Worm (Caenorhabditis elegans) whole organism, L3 larva: ENCODE measurements around the gene C47E8.11.
A peak's percentile ranks its signal among the peaks of the same experiment; 100 is the strongest.

Experiments
- R02D3.7 ChIP-seq: fragments of 150-350 bp; optimal IDR thresholded peaks from 2 replicates; lab custom pipeline; 2014; ENCODE audit warnings: missing biosample characterization, missing genetic modification characterization
- ZK546.5 ChIP-seq: sonication (generic microtip); optimal IDR thresholded peaks from 2 replicates; lab custom pipeline; 2017; ENCODE audit warnings: missing biosample characterization, missing genetic modification characterization
- ama-1 ChIP-seq: fragments of 150-350 bp; optimal IDR thresholded peaks from 2 replicates; lab custom pipeline; 2018
- ceh-16 ChIP-seq: sonication (generic microtip); optimal IDR thresholded peaks from 2 replicates; lab custom pipeline; 2017; ENCODE audit warnings: missing biosample characterization, missing genetic modification characterization
- ceh-28 ChIP-seq: fragments of 150-350 bp; optimal IDR thresholded peaks from 2 replicates; lab custom pipeline; 2014; ENCODE audit warnings: missing biosample characterization, missing genetic modification reagents, missing genetic modification characterization
- ceh-82 ChIP-seq: fragments of 150-350 bp; optimal IDR thresholded peaks from 2 replicates; lab custom pipeline; 2014; ENCODE audit warnings: missing biosample characterization, missing genetic modification characterization
- ceh-9 ChIP-seq: sonication (generic microtip); optimal IDR thresholded peaks from 2 replicates; lab custom pipeline; 2018; ENCODE audit warnings: missing biosample characterization, missing genetic modification characterization
- daf-12 ChIP-seq: fragments of 150-350 bp; optimal IDR thresholded peaks from 2 replicates; lab custom pipeline; 2014; ENCODE audit warnings: missing biosample characterization, missing genetic modification reagents, missing genetic modification characterization
- egl-5 ChIP-seq: fragments of 150-350 bp; optimal IDR thresholded peaks from 2 replicates; lab custom pipeline; 2017; ENCODE audit warnings: missing biosample characterization, missing genetic modification reagents, missing genetic modification characterization, inconsistent platforms
- elt-2 ChIP-seq: sonication (generic microtip); optimal IDR thresholded peaks from 2 replicates; lab custom pipeline; 2016; ENCODE audit warnings: missing genetic modification reagents, mild to moderate bottlenecking, missing genetic modification characterization, missing compliant biosample characterization
- elt-3 ChIP-seq, 3 experiments: fragments of 150-350 bp in 1 of 3; sonication (generic microtip) in 2 of 3; optimal IDR thresholded peaks; 2 replicates in 2 of 3; 4 replicates in 1 of 3; lab custom pipeline; 2014 to 2017; ENCODE audit warnings: missing biosample characterization in 3 of 3, missing genetic modification characterization in 3 of 3
- eor-1 ChIP-seq, 2 experiments: fragments of 150-350 bp; optimal IDR thresholded peaks; 2 replicates each; lab custom pipeline; 2014 to 2018; ENCODE audit warnings: missing biosample characterization in 2 of 2, missing genetic modification characterization in 2 of 2
- fkh-10 ChIP-seq: sonication (generic microtip); optimal IDR thresholded peaks from 2 replicates; lab custom pipeline; 2017; ENCODE audit warnings: missing biosample characterization, missing genetic modification reagents, missing genetic modification characterization
- fkh-2 ChIP-seq: fragments of 150-350 bp; optimal IDR thresholded peaks from 2 replicates; lab custom pipeline; 2014; ENCODE audit warnings: missing biosample characterization, missing genetic modification reagents, missing genetic modification characterization
- fos-1 ChIP-seq: fragments of 150-350 bp; optimal IDR thresholded peaks from 2 replicates; lab custom pipeline; 2014; ENCODE audit warnings: missing biosample characterization, missing genetic modification characterization
- hmg-11 ChIP-seq: sonication (generic microtip); optimal IDR thresholded peaks from 2 replicates; lab custom pipeline; 2016; ENCODE audit warnings: missing genetic modification characterization, missing compliant biosample characterization
- jun-1 ChIP-seq: fragments of 150-350 bp; optimal IDR thresholded peaks from 2 replicates; lab custom pipeline; 2014; ENCODE audit warnings: missing biosample characterization, missing genetic modification reagents, missing genetic modification characterization
- lin-15B ChIP-seq: fragments of 150-350 bp; optimal IDR thresholded peaks from 2 replicates; lab custom pipeline; 2014; ENCODE audit warnings: missing biosample characterization, missing genetic modification characterization
- lin-39 ChIP-seq: fragments of 150-350 bp; optimal IDR thresholded peaks from 2 replicates; lab custom pipeline; 2018; ENCODE audit warnings: missing biosample characterization, missing genetic modification reagents, missing genetic modification characterization
- lsy-12 ChIP-seq: sonication (generic microtip); optimal IDR thresholded peaks from 2 replicates; lab custom pipeline; 2016; ENCODE audit warnings: mild to moderate bottlenecking, missing genetic modification characterization, missing compliant biosample characterization
- mdl-1 ChIP-seq: fragments of 150-350 bp; optimal IDR thresholded peaks from 2 replicates; lab custom pipeline; 2014; ENCODE audit warnings: missing biosample characterization, missing genetic modification characterization
- mml-1 ChIP-seq: fragments of 150-350 bp; sonication (generic microtip); optimal IDR thresholded peaks from 3 replicates; lab custom pipeline; 2014; ENCODE audit warnings: missing biosample characterization, missing genetic modification characterization
- nfya-1 ChIP-seq: sonication (generic microtip); optimal IDR thresholded peaks from 2 replicates; lab custom pipeline; 2017; ENCODE audit warnings: missing genetic modification characterization, mild to moderate bottlenecking, missing compliant biosample characterization, antibody characterized with exemption, moderate library complexity; ENCODE audit not compliant: insufficient read depth
- nhr-11 ChIP-seq: fragments of 150-350 bp; optimal IDR thresholded peaks from 2 replicates; lab custom pipeline; 2014; ENCODE audit warnings: missing biosample characterization, missing genetic modification characterization
- nhr-12 ChIP-seq: fragments of 150-350 bp; optimal IDR thresholded peaks from 2 replicates; lab custom pipeline; 2014; ENCODE audit warnings: missing biosample characterization, missing genetic modification characterization
- nhr-23 ChIP-seq: fragments of 150-350 bp; optimal IDR thresholded peaks from 2 replicates; lab custom pipeline; 2014; ENCODE audit warnings: missing biosample characterization, missing genetic modification reagents, missing genetic modification characterization
- nhr-237 ChIP-seq: fragments of 150-350 bp; optimal IDR thresholded peaks from 2 replicates; lab custom pipeline; 2014; ENCODE audit warnings: missing biosample characterization, missing genetic modification characterization
- nhr-25 ChIP-seq: sonication (generic microtip); optimal IDR thresholded peaks from 2 replicates; lab custom pipeline; 2017; ENCODE audit warnings: missing biosample characterization, missing genetic modification characterization
- nhr-28 ChIP-seq: fragments of 150-350 bp; optimal IDR thresholded peaks from 2 replicates; lab custom pipeline; 2014; ENCODE audit warnings: missing biosample characterization, missing genetic modification characterization
- nhr-43 ChIP-seq: sonication (generic microtip); optimal IDR thresholded peaks from 2 replicates; lab custom pipeline; 2016; ENCODE audit warnings: mild to moderate bottlenecking, missing genetic modification characterization, missing compliant biosample characterization; ENCODE audit not compliant: poor library complexity, severe bottlenecking
- nhr-67 ChIP-seq: fragments of 150-350 bp; optimal IDR thresholded peaks from 2 replicates; lab custom pipeline; 2014; ENCODE audit warnings: missing biosample characterization, missing genetic modification characterization
- nhr-76 ChIP-seq: fragments of 150-350 bp; sonication (generic microtip); optimal IDR thresholded peaks from 5 replicates; lab custom pipeline; 2014; ENCODE audit warnings: missing biosample characterization, missing genetic modification characterization
- nhr-77 ChIP-seq: fragments of 150-350 bp; optimal IDR thresholded peaks from 2 replicates; lab custom pipeline; 2014; ENCODE audit warnings: missing biosample characterization, missing genetic modification characterization
- pha-4 ChIP-seq: fragments of 150-350 bp; optimal IDR thresholded peaks from 2 replicates; lab custom pipeline; 2014; ENCODE audit warnings: missing biosample characterization, missing genetic modification reagents, missing genetic modification characterization
- pqm-1 ChIP-seq: fragments of 150-350 bp; optimal IDR thresholded peaks from 2 replicates; lab custom pipeline; 2017; ENCODE audit warnings: missing biosample characterization, missing genetic modification characterization, inconsistent platforms
- sea-2 ChIP-seq: fragments of 150-350 bp; sonication (generic microtip); optimal IDR thresholded peaks from 4 replicates; lab custom pipeline; 2014; ENCODE audit warnings: missing biosample characterization, missing genetic modification reagents, missing genetic modification characterization
- skn-1 ChIP-seq: fragments of 150-350 bp; optimal IDR thresholded peaks from 2 replicates; lab custom pipeline; 2014; ENCODE audit warnings: missing biosample characterization, missing genetic modification characterization
- snpc-4 ChIP-seq: fragments of 150-350 bp; optimal IDR thresholded peaks from 2 replicates; lab custom pipeline; 2014; ENCODE audit warnings: missing biosample characterization, missing genetic modification characterization
- tbx-2 ChIP-seq: sonication (generic microtip); optimal IDR thresholded peaks from 2 replicates; lab custom pipeline; 2016; ENCODE audit warnings: mild to moderate bottlenecking, missing genetic modification characterization, missing compliant biosample characterization
- unc-39 ChIP-seq: sonication (generic microtip); optimal IDR thresholded peaks from 4 replicates; lab custom pipeline; 2017; ENCODE audit warnings: missing biosample characterization, missing genetic modification characterization
- unc-62 ChIP-seq: fragments of 150-350 bp; sonication (generic microtip); optimal IDR thresholded peaks from 4 replicates; lab custom pipeline; 2014; ENCODE audit warnings: missing biosample characterization, missing genetic modification reagents, missing genetic modification characterization
- zag-1 ChIP-seq: fragments of 150-350 bp; optimal IDR thresholded peaks from 2 replicates; lab custom pipeline; 2014; ENCODE audit warnings: missing biosample characterization, missing genetic modification characterization
- ztf-11 ChIP-seq: fragments of 150-350 bp; optimal IDR thresholded peaks from 2 replicates; lab custom pipeline; 2014; ENCODE audit warnings: missing biosample characterization, missing genetic modification characterization
- ztf-4 ChIP-seq: fragments of 150-350 bp; optimal IDR thresholded peaks from 2 replicates; lab custom pipeline; 2014; ENCODE audit warnings: missing biosample characterization, missing genetic modification characterization

C47E8.11 gene

DNA sequence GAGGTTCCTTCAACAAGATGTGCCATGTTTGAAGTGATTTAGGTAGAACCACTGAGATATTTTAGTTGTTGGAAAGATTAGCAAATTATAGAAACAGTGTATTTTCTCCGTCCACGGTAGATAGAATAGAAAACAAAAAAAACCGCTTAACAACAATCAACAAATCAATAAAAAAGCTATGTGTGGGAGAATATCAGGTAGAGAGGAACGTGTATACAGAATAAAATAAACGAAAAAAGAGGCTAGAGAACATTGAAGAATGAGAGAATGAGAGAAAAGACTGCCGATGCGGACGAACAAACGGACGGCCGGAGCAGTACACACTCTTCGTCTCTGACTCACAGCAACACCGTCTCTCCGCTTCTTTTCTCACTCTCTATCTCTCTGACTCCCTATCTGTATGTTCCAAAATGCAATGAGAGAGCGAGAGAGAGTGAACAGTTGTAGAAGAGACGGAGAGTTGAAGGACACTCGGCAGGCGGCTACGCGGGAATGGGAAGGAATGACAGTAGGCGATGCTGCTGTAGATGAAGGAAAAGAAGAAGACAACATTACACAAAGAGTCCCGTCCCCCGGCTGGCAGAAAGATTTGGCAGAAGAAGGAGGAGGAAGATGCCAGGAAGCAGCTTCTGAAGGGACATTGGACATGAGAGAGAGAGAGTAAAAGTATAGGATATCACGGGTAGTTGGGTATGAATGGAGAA is 8.3 kb downstream of the C47E8.11 start, which contains the start of gene unc-112:
unc-112 (minus strand) TSS at position 51 of the 704 bp plus-strand sequence.
- TF ChIP-seq lin-39 (tag; lab: Kevin White, UChicago) = peak; percentile 57
- no peak for TF ChIP-seq ZK546.5 (tag; lab: Kevin White, UChicago)
- peak; percentile 12 for TF ChIP-seq R02D3.7 (tag; lab: Kevin White, UChicago)
- TF ChIP-seq sea-2 = peak; percentile 9
- peak; percentile 18 for TF ChIP-seq unc-62 (GFP tag; lab: Kevin White, UChicago)
- TF ChIP-seq ceh-28 (tag; lab: Kevin White, UChicago) = peak; percentile 15
- TF ChIP-seq pha-4 (tag; lab: Kevin White, UChicago) = peak; percentile 80
- TF ChIP-seq jun-1 (tag; lab: Kevin White, UChicago) = peak; percentile 38
- no peak for TF ChIP-seq ceh-16 (tag; lab: Kevin White, UChicago)
- no peak for TF ChIP-seq ceh-82
- no peak for TF ChIP-seq zag-1
- peak; percentile 55 for TF ChIP-seq nhr-11 (tag; lab: Kevin White, UChicago)
- peak; percentile 85 for TF ChIP-seq nfya-1 (tag; lab: Kevin White, UChicago)
- TF ChIP-seq unc-39 (tag; lab: Kevin White, UChicago) = no peak
- TF ChIP-seq pqm-1 (tag; lab: Kevin White, UChicago) = peak; percentile 44
- peak; percentile 3 for TF ChIP-seq lsy-12 (tag; lab: Kevin White, UChicago)
- TF ChIP-seq daf-12 (tag; lab: Kevin White, UChicago) = no peak
- TF ChIP-seq fkh-2 (tag; lab: Kevin White, UChicago) = no peak
- peak; percentile 82 for TF ChIP-seq hmg-11
- TF ChIP-seq nhr-76 (tag; lab: Kevin White, UChicago) = peak; percentile 15
- TF ChIP-seq elt-2 (tag; lab: Kevin White, UChicago) = peak; percentile 73
- TF ChIP-seq nhr-43 (tag; lab: Kevin White, UChicago) = peak; percentile 25
- TF ChIP-seq nhr-23 (tag; lab: Kevin White, UChicago) = peak; percentile 46
- TF ChIP-seq mdl-1 = no peak
- peak; percentile 26 for TF ChIP-seq skn-1 (tag; lab: Kevin White, UChicago)
- TF ChIP-seq nhr-25 (tag; lab: Kevin White, UChicago) = peak; percentile 85
- no peak for TF ChIP-seq ztf-4 (tag; lab: Kevin White, UChicago)
- TF ChIP-seq elt-3 (tag; optimal IDR thresholded peaks at IDR 0.05; lab: Kevin White, UChicago) = no peak
- peak; percentile 77 for TF ChIP-seq snpc-4 (tag; lab: Kevin White, UChicago)
- TF ChIP-seq ztf-11 (tag; lab: Kevin White, UChicago) = no peak
- TF ChIP-seq ama-1 = no peak
- peak; percentile 59 for TF ChIP-seq lin-15B (tag; lab: Kevin White, UChicago)
- peak; percentile 57 for TF ChIP-seq egl-5 (tag; lab: Kevin White, UChicago)
- TF ChIP-seq fos-1 (tag; lab: Kevin White, UChicago) = peak; percentile 59
- no peak for TF ChIP-seq mml-1
- no peak for TF ChIP-seq nhr-12 (tag; lab: Kevin White, UChicago)
- TF ChIP-seq eor-1 (tag; optimal IDR thresholded peaks at IDR 0.05; lab: Kevin White, UChicago) = no peak
- TF ChIP-seq nhr-77 (tag; lab: Kevin White, UChicago) = no peak

- no peak for TF ChIP-seq fos-1 (tag; lab: Kevin White, UChicago)
- TF ChIP-seq pha-4 (tag; lab: Kevin White, UChicago) = no peak
- TF ChIP-seq unc-62 (GFP tag; lab: Kevin White, UChicago) = no peak
- no peak for TF ChIP-seq snpc-4 (tag; lab: Kevin White, UChicago)
- TF ChIP-seq zag-1 = no peak
- TF ChIP-seq ztf-4 (tag; lab: Kevin White, UChicago) = no peak
- TF ChIP-seq ztf-11 (tag; lab: Kevin White, UChicago) = no peak
- no peak for TF ChIP-seq ceh-16 (tag; lab: Kevin White, UChicago)
Measured at ce11 chrV:14698005-14698404, 9.6 kb downstream of the C47E8.11 start.

DNA sequence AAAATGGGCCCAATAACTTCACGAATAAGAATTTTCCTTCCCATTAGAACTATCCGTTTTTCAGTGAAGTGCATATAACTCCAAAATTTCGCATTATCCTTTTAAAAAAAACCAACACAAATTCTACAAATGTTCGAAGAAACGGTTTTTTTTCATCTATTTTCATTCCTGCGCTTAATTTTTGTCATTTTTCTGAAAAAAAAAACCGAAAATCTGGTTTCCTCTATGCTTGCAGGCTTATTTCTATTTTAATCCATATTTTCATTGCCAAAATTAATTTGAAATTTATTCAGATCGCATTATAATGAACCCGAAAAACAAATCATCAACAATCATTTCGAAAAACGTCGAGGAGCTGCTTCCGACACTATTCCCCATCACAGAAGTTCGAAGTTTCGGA is 10.2 kb downstream of the C47E8.11 start, which contains the start of gene set-5:
set-5 (plus strand) TSS at position 301 of the 400 bp plus-strand sequence.
- TF ChIP-seq elt-3 (tag; optimal IDR thresholded peaks at IDR 0.05; lab: Kevin White, UChicago) = no peak
- no peak for TF ChIP-seq nhr-28 (tag; lab: Kevin White, UChicago)
- TF ChIP-seq nfya-1 (tag; lab: Kevin White, UChicago) = no peak
- no peak for TF ChIP-seq tbx-2 (tag; lab: Kevin White, UChicago)
- no peak for TF ChIP-seq ceh-9 (tag; lab: Kevin White, UChicago)
- no peak for TF ChIP-seq fos-1 (tag; lab: Kevin White, UChicago)
- no peak for TF ChIP-seq nhr-67 (tag; lab: Kevin White, UChicago)
- TF ChIP-seq fkh-10 (GFP tag; lab: Kevin White, UChicago) = no peak
- no peak for TF ChIP-seq zag-1
- TF ChIP-seq mdl-1 = no peak
- TF ChIP-seq jun-1 (tag; lab: Kevin White, UChicago) = no peak
- TF ChIP-seq nhr-237 (tag; lab: Kevin White, UChicago) = no peak
